Worm (Caenorhabditis elegans) whole organism, L2 larva: ENCODE data around the gene gmeb-2.

Source experiments
- gmeb-1 ChIP-seq: fragments of 150-350 bp; optimal IDR thresholded peaks from 2 replicates; lab custom pipeline; 2014; ENCODE audit warnings: missing biosample characterization, missing genetic modification characterization
- unc-39 ChIP-seq: fragments of 150-350 bp; optimal IDR thresholded peaks from 2 replicates; lab custom pipeline; 2014; ENCODE audit warnings: missing biosample characterization, missing genetic modification characterization
- unc-62 ChIP-seq: fragments of 150-350 bp; optimal IDR thresholded peaks from 2 replicates; lab custom pipeline; 2014; ENCODE audit warnings: missing biosample characterization, missing genetic modification reagents, missing genetic modification characterization

DNA sequence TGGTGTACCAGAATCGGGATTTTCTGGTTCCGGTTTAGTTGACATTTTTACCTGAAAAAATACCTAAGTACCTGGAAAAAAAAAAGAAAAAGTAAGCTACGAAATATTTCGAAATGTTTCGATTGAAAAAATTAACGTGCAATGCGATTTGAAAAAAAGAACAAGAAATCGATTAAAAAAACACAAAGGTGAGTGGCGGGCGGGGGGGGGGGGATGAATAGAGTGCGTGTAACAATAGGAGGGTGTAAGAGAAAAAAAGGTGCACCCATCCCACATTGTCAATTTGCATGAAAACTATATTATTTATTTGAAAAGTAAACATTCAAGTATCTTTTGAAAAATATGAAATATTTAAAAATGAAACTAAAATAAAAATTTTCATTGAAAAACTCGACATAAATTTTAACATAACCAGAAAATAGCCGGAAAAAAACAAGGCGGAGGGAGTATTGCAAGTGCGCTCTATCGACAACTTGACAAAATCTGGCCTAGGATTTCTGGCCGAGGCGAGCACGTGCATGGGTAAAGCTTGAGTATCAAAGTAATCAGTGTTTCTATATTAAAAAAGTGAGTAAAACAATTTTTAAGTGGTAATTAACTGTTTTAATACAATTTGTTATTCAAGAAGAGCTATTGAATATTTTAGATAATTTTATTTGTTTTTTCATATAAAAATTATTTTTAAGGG, 12.9 kb upstream of the gmeb-2 start, which contains the start of the genes csb-1 and F53H4.4:
- TF ChIP-seq unc-62 (no peak), gmeb-1 (tag; lab: Kevin White, UChicago) (peak; percentile 58), unc-39 (tag; lab: Kevin White, UChicago) (no peak)
